Worm (Caenorhabditis elegans) whole organism, mixed stage, embryonic: Measurements from ENCODE around the gene bli-6.
A peak's percentile ranks its signal among the peaks of the same experiment; 100 is the strongest.

ENCODE experiments used
- M03D4.4 ChIP-seq: sonication (generic microtip); optimal IDR thresholded peaks from 2 replicates; lab custom pipeline; 2017; ENCODE audit warnings: mild to moderate bottlenecking, missing genetic modification characterization, missing compliant biosample characterization
- bed-3 ChIP-seq: fragments of 200-800 bp; sonication (Bioruptor generic); optimal IDR thresholded peaks from 3 replicates; lab custom pipeline; 2018; ENCODE audit warnings: mild to moderate bottlenecking, missing genetic modification characterization, moderate library complexity, missing compliant biosample characterization
- blmp-1 ChIP-seq: fragments of 150-350 bp; optimal IDR thresholded peaks from 2 replicates; lab custom pipeline; 2014; ENCODE audit warnings: missing biosample characterization, missing genetic modification characterization
- ceh-39 ChIP-seq: fragments of 150-350 bp; optimal IDR thresholded peaks from 2 replicates; lab custom pipeline; 2014; ENCODE audit warnings: missing biosample characterization, missing genetic modification characterization
- ceh-43 ChIP-seq: fragments of 200-800 bp; sonication (Bioruptor generic); optimal IDR thresholded peaks from 2 replicates; lab custom pipeline; 2018; ENCODE audit warnings: mild to moderate bottlenecking, missing genetic modification characterization, moderate library complexity, missing compliant biosample characterization
- ceh-83 ChIP-seq: fragments of 200-800 bp; sonication (Bioruptor generic); optimal IDR thresholded peaks from 2 replicates; lab custom pipeline; 2018; ENCODE audit warnings: mild to moderate bottlenecking, missing genetic modification characterization, missing compliant biosample characterization
- ces-1 ChIP-seq: fragments of 150-350 bp; optimal IDR thresholded peaks from 2 replicates; lab custom pipeline; 2014; ENCODE audit warnings: missing biosample characterization, missing genetic modification reagents, missing genetic modification characterization
- cnd-1 ChIP-seq: fragments of 200-800 bp; sonication (Bioruptor generic); optimal IDR thresholded peaks from 2 replicates; lab custom pipeline; 2018; ENCODE audit warnings: mild to moderate bottlenecking, missing genetic modification characterization, missing compliant biosample characterization
- drap-1 ChIP-seq: fragments of 200-800 bp; sonication (Bioruptor generic); optimal IDR thresholded peaks from 3 replicates; lab custom pipeline; 2018; ENCODE audit warnings: mild to moderate bottlenecking, missing genetic modification characterization, missing compliant biosample characterization
- elt-1 ChIP-seq: sonication (generic microtip); optimal IDR thresholded peaks from 2 replicates; lab custom pipeline; 2017; ENCODE audit warnings: missing genetic modification characterization, mild to moderate bottlenecking, missing compliant biosample characterization, antibody characterized with exemption, moderate library complexity, borderline replicate concordance; ENCODE audit not compliant: insufficient read depth
- elt-3 ChIP-seq: fragments of 150-350 bp; optimal IDR thresholded peaks from 2 replicates; lab custom pipeline; 2014; ENCODE audit warnings: missing biosample characterization, missing genetic modification characterization
- flh-1 ChIP-seq: fragments of 200-800 bp; sonication (Bioruptor generic); optimal IDR thresholded peaks from 2 replicates; lab custom pipeline; 2018; ENCODE audit warnings: mild to moderate bottlenecking, missing genetic modification characterization, moderate library complexity, missing compliant biosample characterization
- ham-2 ChIP-seq: fragments of 200-800 bp; sonication (Bioruptor generic); optimal IDR thresholded peaks from 2 replicates; lab custom pipeline; 2018; ENCODE audit warnings: mild to moderate bottlenecking, missing genetic modification characterization, missing compliant biosample characterization
- hlh-1 ChIP-seq: fragments of 150-350 bp; optimal IDR thresholded peaks from 2 replicates; lab custom pipeline; 2014; ENCODE audit warnings: missing biosample characterization, missing genetic modification reagents, missing genetic modification characterization
- lin-13 ChIP-seq: fragments of 150-350 bp; optimal IDR thresholded peaks from 2 replicates; lab custom pipeline; 2014; ENCODE audit warnings: missing biosample characterization, missing genetic modification characterization
- lin-32 ChIP-seq: fragments of 200-800 bp; sonication (Bioruptor generic); optimal IDR thresholded peaks from 2 replicates; lab custom pipeline; 2018; ENCODE audit warnings: mild to moderate bottlenecking, missing genetic modification characterization, missing compliant biosample characterization
- lsy-2 ChIP-seq: fragments of 150-350 bp; optimal IDR thresholded peaks from 2 replicates; lab custom pipeline; 2014; ENCODE audit warnings: missing biosample characterization, missing genetic modification characterization
- mab-5 ChIP-seq: fragments of 150-350 bp; optimal IDR thresholded peaks from 2 replicates; lab custom pipeline; 2014; ENCODE audit warnings: missing biosample characterization, missing genetic modification characterization
- mep-1 ChIP-seq: fragments of 150-350 bp; optimal IDR thresholded peaks from 2 replicates; lab custom pipeline; 2017; ENCODE audit warnings: missing biosample characterization, missing genetic modification reagents, missing genetic modification characterization, inconsistent platforms
- mls-2 ChIP-seq: sonication (generic microtip); optimal IDR thresholded peaks from 2 replicates; lab custom pipeline; 2016; ENCODE audit warnings: mild to moderate bottlenecking, missing genetic modification characterization, moderate library complexity, missing compliant biosample characterization
- nhr-2 ChIP-seq: fragments of 150-350 bp; optimal IDR thresholded peaks from 2 replicates; lab custom pipeline; 2014; ENCODE audit warnings: missing biosample characterization, missing genetic modification characterization
- nhr-237 ChIP-seq: fragments of 150-350 bp; optimal IDR thresholded peaks from 2 replicates; lab custom pipeline; 2014; ENCODE audit warnings: missing biosample characterization, missing genetic modification characterization
- nhr-28 ChIP-seq: fragments of 150-350 bp; optimal IDR thresholded peaks from 2 replicates; lab custom pipeline; 2014; ENCODE audit warnings: missing biosample characterization, missing genetic modification characterization
- nhr-76 ChIP-seq: sonication (generic microtip); optimal IDR thresholded peaks from 2 replicates; lab custom pipeline; 2017; ENCODE audit warnings: missing biosample characterization, missing genetic modification characterization
- pha-4 ChIP-seq: fragments of 150-350 bp; optimal IDR thresholded peaks from 2 replicates; lab custom pipeline; 2018; ENCODE audit warnings: missing biosample characterization, missing genetic modification reagents, missing genetic modification characterization
- sem-2 ChIP-seq: fragments of 200-800 bp; sonication (Bioruptor generic); optimal IDR thresholded peaks from 2 replicates; lab custom pipeline; 2018; ENCODE audit warnings: mild to moderate bottlenecking, missing genetic modification characterization, missing compliant biosample characterization
- snpc-4 ChIP-seq: fragments of 150-350 bp; optimal IDR thresholded peaks from 2 replicates; lab custom pipeline; 2014; ENCODE audit warnings: missing biosample characterization, missing genetic modification characterization
- sptf-1 ChIP-seq: sonication (generic microtip); optimal IDR thresholded peaks from 2 replicates; lab custom pipeline; 2017; ENCODE audit warnings: mild to moderate bottlenecking, missing genetic modification characterization, moderate library complexity, missing compliant biosample characterization
- tbx-8 ChIP-seq: fragments of 200-800 bp; sonication (Bioruptor generic); optimal IDR thresholded peaks from 2 replicates; lab custom pipeline; 2018; ENCODE audit warnings: mild to moderate bottlenecking, missing genetic modification characterization, moderate library complexity, missing compliant biosample characterization
- unc-62 ChIP-seq: fragments of 150-350 bp; optimal IDR thresholded peaks from 2 replicates; lab custom pipeline; 2014; ENCODE audit warnings: missing biosample characterization, missing genetic modification reagents, missing genetic modification characterization
- ztf-11 ChIP-seq: fragments of 150-350 bp; optimal IDR thresholded peaks from 2 replicates; lab custom pipeline; 2014; ENCODE audit warnings: missing biosample characterization, missing genetic modification characterization

Gene bli-6

DNA sequence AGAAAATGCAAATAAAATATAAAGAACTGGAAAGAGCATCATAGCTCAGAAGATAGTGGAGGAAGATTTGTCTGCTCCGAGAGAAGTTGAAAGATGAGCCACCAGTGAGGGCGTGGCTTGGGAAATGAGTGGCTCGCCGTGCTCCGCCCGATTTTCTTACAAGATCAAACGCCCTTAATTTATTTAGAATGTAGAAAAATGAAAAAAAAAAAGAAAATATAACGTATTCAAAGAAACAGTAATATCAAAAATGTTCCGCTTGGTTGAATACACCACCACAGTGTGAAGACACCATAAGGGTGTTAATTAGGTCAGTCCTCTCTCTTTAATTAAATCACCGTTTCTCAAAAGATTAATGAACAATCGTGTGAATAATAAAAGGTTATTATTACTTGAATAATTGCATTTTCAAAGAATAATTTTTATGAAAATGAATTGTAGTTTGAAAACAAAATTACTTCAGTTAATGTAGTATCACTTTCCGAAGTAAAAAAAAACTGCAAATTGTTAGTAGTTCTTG, 25.6 kb downstream of the bli-6 start, which contains the start of gene sfrp-1:
Gene sfrp-1, minus strand, starts transcription at position 51 of the 520 bp plus-strand sequence.
- no peak for TF ChIP-seq nhr-237 (tag; lab: Kevin White, UChicago)
- peak; percentile 79 for TF ChIP-seq ces-1 (GFP tag; lab: Kevin White, UChicago)

DNA sequence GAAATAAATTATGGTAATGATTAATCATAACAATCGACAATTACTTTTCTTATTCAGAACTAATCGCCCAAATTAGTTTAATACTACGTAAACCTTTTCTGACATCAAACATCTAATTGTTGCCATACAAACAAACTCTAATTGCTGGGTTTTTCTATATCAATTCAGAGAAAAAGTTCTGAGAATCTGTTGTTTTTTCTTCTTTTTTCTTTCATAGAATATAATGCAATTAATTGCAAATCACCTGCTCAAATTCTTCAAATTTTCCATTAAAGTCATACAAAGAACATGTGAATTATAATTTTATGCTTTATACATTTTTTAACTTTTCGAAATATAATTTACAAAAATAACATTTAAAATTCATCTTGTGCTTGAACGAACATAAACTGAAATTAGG, 26.5 kb downstream of the bli-6 start:
- TF ChIP-seq flh-1 (GFP tag; lab: Kevin White, UChicago) (no peak), nhr-28 (tag; lab: Kevin White, UChicago) (no peak), drap-1 (GFP tag; lab: Kevin White, UChicago) (no peak), ceh-43 (GFP tag; lab: Kevin White, UChicago) (no peak)
- TF ChIP-seq, all 35 proteins: peak for 0

DNA sequence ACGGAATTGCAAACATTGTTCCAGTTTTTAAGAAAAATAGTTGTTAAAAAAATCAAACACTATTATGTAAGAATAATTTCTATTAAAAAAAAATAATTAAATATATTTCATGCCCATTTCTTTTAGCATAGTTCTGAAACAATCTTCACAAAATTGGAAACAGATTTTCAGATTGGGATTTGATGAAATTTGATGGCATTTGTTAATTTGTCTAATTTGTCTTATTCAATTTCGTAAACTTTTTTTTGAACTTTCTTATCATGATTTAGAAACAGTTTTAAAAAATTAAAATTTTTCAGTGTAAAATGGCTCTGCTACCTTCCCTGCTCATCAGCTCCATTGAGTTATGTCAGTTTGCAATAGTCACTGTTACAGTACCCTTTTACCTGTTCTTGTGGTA, 28.0 kb downstream of the bli-6 start, which contains the start of gene srv-13:
Gene srv-13, plus strand, starts transcription at position 301 of the 400 bp plus-strand sequence.
- TF ChIP-seq mab-5 (tag; lab: Kevin White, UChicago) (no peak), pha-4 (tag; lab: Kevin White, UChicago) (no peak), nhr-2 (tag; lab: Kevin White, UChicago) (no peak), elt-1 (tag; lab: Kevin White, UChicago) (no peak), mls-2 (tag; lab: Kevin White, UChicago) (no peak), tbx-8 (GFP tag; lab: Kevin White, UChicago) (no peak), ceh-39 (tag; lab: Kevin White, UChicago) (no peak), blmp-1 (tag; lab: Kevin White, UChicago) (no peak), cnd-1 (tag; lab: Kevin White, UChicago) (no peak), M03D4.4 (tag; lab: Kevin White, UChicago) (no peak), bed-3 (no peak), lin-32 (GFP tag; lab: Kevin White, UChicago) (no peak), ham-2 (GFP tag; lab: Kevin White, UChicago) (no peak), nhr-76 (tag; lab: Kevin White, UChicago) (no peak)

DNA sequence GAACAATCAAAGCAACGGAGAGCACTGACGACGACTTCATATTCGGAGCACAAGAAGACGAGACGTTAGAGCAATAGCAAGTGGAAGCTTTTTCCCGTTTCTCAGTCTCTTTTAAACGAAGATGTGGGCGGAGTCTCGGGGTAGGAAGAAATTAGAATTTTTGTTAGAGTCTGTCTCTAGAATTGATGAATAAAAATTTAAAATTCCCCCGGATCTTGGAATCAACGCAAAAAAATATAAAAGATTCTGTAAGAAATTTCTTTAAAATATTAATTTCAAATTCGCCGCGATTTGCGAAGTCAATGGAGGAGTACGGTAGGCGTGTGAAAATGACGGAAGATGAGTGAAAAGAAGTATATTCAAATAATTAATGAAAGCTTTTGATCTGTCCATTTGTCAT, 36.6 kb downstream of the bli-6 start, which contains the start of gene nlp-71:
Gene nlp-71, minus strand, starts transcription at position 101 of the 400 bp plus-strand sequence.
- TF ChIP-seq mep-1 = no peak
- TF ChIP-seq drap-1 (GFP tag; lab: Kevin White, UChicago) = no peak
- TF ChIP-seq ceh-39 (tag; lab: Kevin White, UChicago) = no peak
- TF ChIP-seq ztf-11 (tag; lab: Kevin White, UChicago) = no peak
- TF ChIP-seq cnd-1 (tag; lab: Kevin White, UChicago) = no peak
- TF ChIP-seq blmp-1 (tag; lab: Kevin White, UChicago) = no peak
- no peak for TF ChIP-seq ceh-83 (GFP tag; lab: Kevin White, UChicago)
- TF ChIP-seq nhr-237 (tag; lab: Kevin White, UChicago) = no peak
- no peak for TF ChIP-seq ces-1 (GFP tag; lab: Kevin White, UChicago)
- no peak for TF ChIP-seq lin-32 (GFP tag; lab: Kevin White, UChicago)
- TF ChIP-seq mls-2 (tag; lab: Kevin White, UChicago) = no peak
- no peak for TF ChIP-seq snpc-4 (tag; lab: Kevin White, UChicago)
- no peak for TF ChIP-seq sptf-1 (tag; lab: Kevin White, UChicago)
- no peak for TF ChIP-seq sem-2 (GFP tag; lab: Kevin White, UChicago)
- no peak for TF ChIP-seq mab-5 (tag; lab: Kevin White, UChicago)
- TF ChIP-seq nhr-76 (tag; lab: Kevin White, UChicago) = no peak
- TF ChIP-seq elt-3 (tag; lab: Kevin White, UChicago) = no peak
- TF ChIP-seq unc-62 (GFP tag; lab: Kevin White, UChicago) = no peak
- TF ChIP-seq bed-3 = no peak
- no peak for TF ChIP-seq flh-1 (GFP tag; lab: Kevin White, UChicago)

DNA sequence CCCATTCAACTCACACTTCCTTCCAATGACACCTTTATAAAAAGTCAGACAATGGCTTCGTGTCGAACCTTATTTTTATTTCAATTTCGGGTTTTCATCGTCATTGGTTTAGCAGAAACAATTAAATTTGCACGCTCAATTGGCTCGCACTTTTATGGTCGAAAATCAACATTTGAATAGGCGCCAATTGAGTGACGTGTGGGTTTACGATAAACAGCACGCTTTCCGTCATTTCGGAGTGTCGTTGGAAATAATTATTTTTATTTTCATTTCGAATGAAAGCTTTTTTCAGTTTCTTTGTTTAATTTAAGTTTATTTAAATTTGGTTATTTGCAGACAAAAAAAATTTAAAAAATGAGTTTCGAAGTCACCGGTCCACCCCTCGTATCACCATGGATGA, 38.3 kb downstream of the bli-6 start, which contains the start of gene exos-2:
Gene exos-2, plus strand, starts transcription at position 330 of the 400 bp plus-strand sequence.
- TF ChIP-seq ces-1 (GFP tag; lab: Kevin White, UChicago) (peak; percentile 80), nhr-28 (tag; lab: Kevin White, UChicago) (no peak), hlh-1 (tag; lab: Kevin White, UChicago) (peak; percentile 35), mep-1 (peak; percentile 16), lsy-2 (tag; lab: Kevin White, UChicago) (peak; percentile 60), nhr-237 (tag; lab: Kevin White, UChicago) (peak; percentile 0), lin-13 (tag; lab: Kevin White, UChicago) (no peak)
